Fruit fly (Drosophila melanogaster) whole organism, pupa: Measurements from ENCODE around the gene grp.

Source experiments
- CG12605 ChIP-seq: fragments of 200-800 bp; sonication (Bioruptor generic); IDR thresholded peaks from 2 replicates; pipeline ENCODE4 v1.3.6; 2022; ENCODE audit warnings: missing biosample characterization, missing genetic modification characterization
- CG13204 ChIP-seq: fragments of 200-800 bp; sonication (Bioruptor generic); optimal IDR thresholded peaks from 2 replicates; lab custom pipeline; 2018; ENCODE audit warnings: missing biosample characterization, mild to moderate bottlenecking, missing genetic modification characterization, moderate library complexity
- CG15710 ChIP-seq: fragments of 200-800 bp; sonication (Bioruptor generic); optimal IDR thresholded peaks from 2 replicates; lab custom pipeline; 2018; ENCODE audit warnings: missing biosample characterization, mild to moderate bottlenecking, missing genetic modification characterization, moderate library complexity
- CG32121 ChIP-seq: fragments of 200-800 bp; sonication (Bioruptor generic); IDR thresholded peaks from 2 replicates; pipeline ENCODE4 v1.3.6; 2022; ENCODE audit warnings: missing biosample characterization, missing genetic modification characterization
- CG34367 ChIP-seq: fragments of 200-800 bp; sonication (Bioruptor generic); optimal IDR thresholded peaks from 2 replicates; lab custom pipeline; 2018; ENCODE audit warnings: missing biosample characterization, mild to moderate bottlenecking, missing genetic modification characterization
- CG4496 ChIP-seq: fragments of 200-800 bp; sonication (Bioruptor generic); IDR thresholded peaks from 3 replicates; pipeline ENCODE4 v1.3.6; 2022; ENCODE audit warnings: missing biosample characterization, missing genetic modification characterization
- CG8159 ChIP-seq: fragments of 200-800 bp; sonication (Bioruptor generic); optimal IDR thresholded peaks from 3 replicates; lab custom pipeline; 2018; ENCODE audit warnings: missing biosample characterization, mild to moderate bottlenecking, missing genetic modification characterization, moderate library complexity
- CG9948 ChIP-seq: fragments of 200-800 bp; sonication (Bioruptor generic); optimal IDR thresholded peaks from 2 replicates; lab custom pipeline; 2018; ENCODE audit warnings: missing biosample characterization, mild to moderate bottlenecking, missing genetic modification characterization, moderate library complexity
- EcR ChIP-seq: fragments of 200-800 bp; sonication (Bioruptor generic); optimal IDR thresholded peaks from 3 replicates; lab custom pipeline; 2019; ENCODE audit warnings: missing biosample characterization, missing genetic modification characterization, mild to moderate bottlenecking, moderate library complexity, missing genetic modification reagents
- Ets98B ChIP-seq: fragments of 200-800 bp; sonication (Bioruptor generic); IDR thresholded peaks from 2 replicates; pipeline ENCODE4 v1.3.6; 2022; ENCODE audit warnings: missing biosample characterization, missing genetic modification characterization
- Pif1A ChIP-seq: fragments of 200-800 bp; sonication (Bioruptor generic); optimal IDR thresholded peaks from 3 replicates; lab custom pipeline; 2016; ENCODE audit warnings: missing biosample characterization, missing genetic modification characterization
- Snoo ChIP-seq: fragments of 200-800 bp; sonication (Bioruptor generic); optimal IDR thresholded peaks from 3 replicates; lab custom pipeline; 2017; ENCODE audit warnings: missing biosample characterization, mild to moderate bottlenecking, missing genetic modification characterization, inconsistent platforms
- gl ChIP-seq: fragments of 200-800 bp; sonication (Bioruptor generic); optimal IDR thresholded peaks from 2 replicates; lab custom pipeline; 2018; ENCODE audit warnings: missing biosample characterization, mild to moderate bottlenecking, missing genetic modification characterization
- rn ChIP-seq: fragments of 200-800 bp; sonication (Bioruptor generic); IDR thresholded peaks from 2 replicates; pipeline ENCODE4 v1.3.6; 2022; ENCODE audit warnings: missing biosample characterization, missing genetic modification characterization

DNA sequence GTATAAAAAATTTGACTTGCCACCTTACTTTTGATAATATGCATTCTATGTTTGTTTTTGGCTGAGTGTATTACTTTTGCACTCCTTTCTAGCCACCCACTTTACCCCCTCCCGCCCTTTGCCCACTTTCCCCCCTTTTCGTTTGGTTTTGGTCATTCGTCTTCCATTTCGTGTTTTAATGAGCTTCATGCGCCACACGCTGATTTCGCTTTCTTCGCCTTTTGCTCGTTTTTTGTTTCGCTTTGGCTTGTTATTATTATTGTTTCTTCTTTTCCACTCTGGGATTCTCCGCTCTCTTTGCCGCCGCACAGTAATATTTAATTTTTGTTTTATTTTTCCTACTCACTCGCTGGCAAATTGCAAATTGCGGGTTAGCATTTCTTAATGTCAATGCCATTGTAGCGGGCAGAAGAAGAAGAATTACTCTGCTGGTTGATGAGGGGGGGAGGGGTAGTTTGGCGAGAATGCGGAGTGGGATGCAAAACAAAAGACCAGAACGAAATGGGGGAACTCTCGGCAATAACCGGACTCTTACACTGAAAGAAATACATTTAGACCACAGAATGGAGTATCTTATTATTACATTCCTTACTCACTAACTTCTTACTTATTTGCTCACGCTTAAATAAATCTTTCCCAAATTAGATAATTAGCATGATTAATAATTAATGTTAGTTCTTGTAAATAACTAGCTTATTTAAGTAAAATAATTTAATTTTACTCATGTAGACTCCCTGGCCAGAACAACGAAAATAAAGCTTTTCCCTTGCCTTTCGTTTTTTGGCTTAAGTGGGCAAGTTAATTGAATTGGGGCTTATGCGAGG, 34.2 kb upstream of the grp start:
- TF ChIP-seq CG32121 (no peak), CG34367 (no peak), gl (tag; lab: Kevin White, UChicago) (no peak), CG9948 (tag; lab: Kevin White, UChicago) (peak; percentile 31), Snoo (tag; lab: Kevin White, UChicago) (no peak), rn (GFP tag; lab: Robert Waterston, UW) (no peak), CG15710 (tag; lab: Kevin White, UChicago) (peak; percentile 24), CG4496 (peak; percentile 41; the same call in 1 of the 3 replicates), Pif1A (GFP tag; lab: Kevin White, UChicago) (no peak), CG13204 (GFP tag; lab: Kevin White, UChicago) (no peak), CG12605 (GFP tag; lab: Robert Waterston, UW) (no peak), EcR (GFP tag; lab: Kevin White, UChicago) (peak; percentile 72), CG8159 (tag; lab: Kevin White, UChicago) (peak; percentile 39), Ets98B (no peak)
